Fruit fly (Drosophila melanogaster) whole organism, embryonic: ENCODE data around the gene CG31875.
A peak's percentile ranks its signal among the peaks of the same experiment; 100 is the strongest.

Experiments used
- CG10366 ChIP-seq: fragments of 200-800 bp; sonication (Bioruptor generic); IDR thresholded peaks from 2 replicates; pipeline ENCODE4 v1.3.6; 2022; ENCODE audit warnings: missing biosample characterization, missing genetic modification characterization
- CG10654 ChIP-seq: fragments of 200-800 bp; sonication (Bioruptor generic); optimal IDR thresholded peaks from 2 replicates; lab custom pipeline; 2016; ENCODE audit warnings: missing biosample characterization, missing genetic modification characterization
- CG11456 ChIP-seq: fragments of 200-800 bp; sonication (Bioruptor generic); IDR thresholded peaks from 3 replicates; pipeline ENCODE4 v1.3.6; 2022; ENCODE audit warnings: missing biosample characterization, missing genetic modification characterization
- CG11695 ChIP-seq: fragments of 200-800 bp; sonication (Bioruptor generic); IDR thresholded peaks from 3 replicates; pipeline ENCODE4 v1.3.6; 2022; ENCODE audit warnings: missing biosample characterization, missing genetic modification characterization
- CG12236 ChIP-seq: fragments of 200-800 bp; sonication (Bioruptor generic); optimal IDR thresholded peaks from 2 replicates; lab custom pipeline; 2016; ENCODE audit warnings: missing biosample characterization, missing genetic modification characterization
- CG12299 ChIP-seq: fragments of 200-800 bp; sonication (Bioruptor generic); optimal IDR thresholded peaks from 2 replicates; lab custom pipeline; 2018; ENCODE audit warnings: missing biosample characterization, mild to moderate bottlenecking, missing genetic modification characterization
- CG12659 ChIP-seq: fragments of 200-800 bp; sonication (Bioruptor generic); optimal IDR thresholded peaks from 3 replicates; lab custom pipeline; 2017; ENCODE audit warnings: mild to moderate bottlenecking, missing biosample characterization, missing genetic modification reagents, missing genetic modification characterization
- CG13775 ChIP-seq: fragments of 200-800 bp; sonication (Bioruptor generic); optimal IDR thresholded peaks from 3 replicates; lab custom pipeline; 2017; ENCODE audit warnings: missing biosample characterization, mild to moderate bottlenecking, missing genetic modification characterization
- CG15514 ChIP-seq: fragments of 200-800 bp; sonication (Bioruptor generic); optimal IDR thresholded peaks from 3 replicates; lab custom pipeline; 2017; ENCODE audit warnings: missing biosample characterization, missing genetic modification characterization, mild to moderate bottlenecking, moderate library complexity, missing genetic modification reagents
- CG1602 ChIP-seq: fragments of 200-800 bp; sonication (Bioruptor generic); optimal IDR thresholded peaks from 3 replicates; lab custom pipeline; 2016; ENCODE audit warnings: missing biosample characterization, missing genetic modification characterization
- CG17385 ChIP-seq: fragments of 200-800 bp; sonication (Bioruptor generic); optimal IDR thresholded peaks from 3 replicates; lab custom pipeline; 2018; ENCODE audit warnings: missing biosample characterization, mild to moderate bottlenecking, missing genetic modification characterization
- CG17612 ChIP-seq: fragments of 200-800 bp; sonication (Bioruptor generic); IDR thresholded peaks from 2 replicates; pipeline ENCODE4 v1.3.6; 2022; ENCODE audit warnings: missing biosample characterization, missing genetic modification characterization
- CG2129 ChIP-seq: fragments of 200-800 bp; sonication (Bioruptor generic); IDR thresholded peaks from 2 replicates; pipeline ENCODE4 v1.3.6; 2022; ENCODE audit warnings: missing biosample characterization, missing genetic modification characterization; ENCODE audit not compliant: partially characterized antibody
- CG3847 ChIP-seq: fragments of 200-800 bp; sonication (Bioruptor generic); IDR thresholded peaks from 2 replicates; pipeline ENCODE4 v1.3.6; 2022; ENCODE audit warnings: missing biosample characterization, missing genetic modification characterization
- CG3995 ChIP-seq: fragments of 200-800 bp; sonication (Bioruptor generic); optimal IDR thresholded peaks from 3 replicates; lab custom pipeline; 2016; ENCODE audit warnings: missing biosample characterization, missing genetic modification characterization
- CG4404 ChIP-seq: fragments of 200-800 bp; sonication (Bioruptor generic); IDR thresholded peaks from 2 replicates; pipeline ENCODE4 v1.3.6; 2022; ENCODE audit warnings: missing biosample characterization, missing genetic modification characterization
- CG6654 ChIP-seq: fragments of 200-800 bp; sonication (Bioruptor generic); optimal IDR thresholded peaks from 2 replicates; lab custom pipeline; 2017; ENCODE audit warnings: missing biosample characterization, mild to moderate bottlenecking, missing genetic modification characterization
- CG6689 ChIP-seq: fragments of 200-800 bp; sonication (Bioruptor generic); IDR thresholded peaks from 2 replicates; pipeline ENCODE4 v1.3.6; 2022; ENCODE audit warnings: missing biosample characterization, missing genetic modification characterization
- CG9609 ChIP-seq: fragments of 200-800 bp; sonication (Bioruptor generic); optimal IDR thresholded peaks from 3 replicates; lab custom pipeline; 2016; ENCODE audit warnings: missing biosample characterization, missing genetic modification characterization
- CG9797 ChIP-seq: fragments of 200-800 bp; sonication (Bioruptor generic); optimal IDR thresholded peaks from 3 replicates; lab custom pipeline; 2018; ENCODE audit warnings: missing biosample characterization, mild to moderate bottlenecking, missing genetic modification characterization
- CHES-1-like ChIP-seq: fragments of 200-800 bp; sonication (Bioruptor generic); optimal IDR thresholded peaks from 2 replicates; lab custom pipeline; 2016; ENCODE audit warnings: missing biosample characterization, missing genetic modification characterization
- CrebB ChIP-seq: fragments of 200-800 bp; sonication (Bioruptor generic); optimal IDR thresholded peaks from 3 replicates; lab custom pipeline; 2018; ENCODE audit warnings: missing biosample characterization, mild to moderate bottlenecking, missing genetic modification characterization
- D19A ChIP-seq: fragments of 200-800 bp; optimal IDR thresholded peaks from 3 replicates; lab custom pipeline; 2019; ENCODE audit warnings: missing biosample characterization, mild to moderate bottlenecking, missing genetic modification characterization, moderate library complexity
- Dfd ChIP-seq, 2 experiments: fragments of >200 bp; optimal IDR thresholded peaks; 2 replicates each; lab custom pipeline; 2017; ENCODE audit warnings: missing biosample characterization in 2 of 2, missing genetic modification characterization in 2 of 2
- Dip3 ChIP-seq: fragments of 200-800 bp; sonication (Bioruptor generic); optimal IDR thresholded peaks from 3 replicates; lab custom pipeline; 2016; ENCODE audit warnings: missing biosample characterization, missing genetic modification characterization
- Dll ChIP-seq: fragments of 200-800 bp; sonication (Bioruptor generic); IDR thresholded peaks from 4 replicates; pipeline ENCODE4 v1.3.6; 2022; ENCODE audit warnings: missing biosample characterization, missing genetic modification characterization; ENCODE audit not compliant: partially characterized antibody
- E2f1 ChIP-seq: fragments of 200-800 bp; sonication (Bioruptor generic); IDR thresholded peaks from 2 replicates; pipeline ENCODE4 v1.3.6; 2022; ENCODE audit warnings: missing biosample characterization, missing genetic modification characterization
- Ets65A ChIP-seq: fragments of 200-800 bp; sonication (Bioruptor generic); peaks from one replicate; lab custom pipeline; 2016; ENCODE audit warnings: missing biosample characterization, missing genetic modification characterization
- Hr39 ChIP-seq: fragments of >200 bp; optimal IDR thresholded peaks from 2 replicates; lab custom pipeline; 2017
- Jarid2 ChIP-seq: fragments of 200-800 bp; sonication (Bioruptor generic); optimal IDR thresholded peaks from 3 replicates; lab custom pipeline; 2017; ENCODE audit warnings: mild to moderate bottlenecking, missing biosample characterization, missing genetic modification reagents, missing genetic modification characterization
- MESR4 ChIP-seq: fragments of 200-800 bp; sonication (Bioruptor generic); optimal IDR thresholded peaks from 2 replicates; lab custom pipeline; 2018; ENCODE audit warnings: missing biosample characterization, mild to moderate bottlenecking, missing genetic modification characterization, moderate library complexity
- Mrtf ChIP-seq: fragments of 200-800 bp; sonication (Bioruptor generic); IDR thresholded peaks from 3 replicates; pipeline ENCODE4 v1.3.6; 2022; ENCODE audit warnings: missing biosample characterization, missing genetic modification characterization
- Sry-β ChIP-seq: fragments of 200-800 bp; sonication (Bioruptor generic); optimal IDR thresholded peaks from 2 replicates; lab custom pipeline; 2018; ENCODE audit warnings: missing biosample characterization, mild to moderate bottlenecking, missing genetic modification characterization, moderate library complexity
- ato ChIP-seq: fragments of 200-800 bp; sonication (Bioruptor generic); IDR thresholded peaks from 2 replicates; pipeline ENCODE4 v1.3.6; 2022; ENCODE audit warnings: missing biosample characterization, missing genetic modification characterization; ENCODE audit not compliant: partially characterized antibody
- dimm ChIP-seq: fragments of 200-800 bp; sonication (Bioruptor generic); IDR thresholded peaks from 2 replicates; pipeline ENCODE4 v1.3.6; 2022; ENCODE audit warnings: missing biosample characterization, missing genetic modification characterization
- fru ChIP-seq: fragments of >200 bp; optimal IDR thresholded peaks from 2 replicates; lab custom pipeline; 2017
- gce ChIP-seq: fragments of 200-800 bp; sonication (Bioruptor generic); IDR thresholded peaks from 3 replicates; pipeline ENCODE4 v1.3.6; 2022; ENCODE audit warnings: missing biosample characterization, missing genetic modification characterization
- gem ChIP-seq: fragments of 200-800 bp; sonication (Bioruptor generic); optimal IDR thresholded peaks from 2 replicates; lab custom pipeline; 2019; ENCODE audit warnings: missing biosample characterization, mild to moderate bottlenecking, missing genetic modification characterization, moderate library complexity
- jigr1 ChIP-seq: fragments of 200-800 bp; sonication (Bioruptor generic); IDR thresholded peaks from 3 replicates; pipeline ENCODE4 v1.3.6; 2022; ENCODE audit warnings: missing biosample characterization, missing genetic modification characterization
- ken ChIP-seq: fragments of 200-800 bp; sonication (Bioruptor generic); IDR thresholded peaks from 3 replicates; pipeline ENCODE4 v1.3.6; 2022; ENCODE audit warnings: missing biosample characterization, missing genetic modification characterization
- mirr ChIP-seq: fragments of 200-800 bp; sonication (Bioruptor generic); optimal IDR thresholded peaks from 3 replicates; lab custom pipeline; 2018; ENCODE audit warnings: missing biosample characterization, mild to moderate bottlenecking, missing genetic modification characterization
- org-1 ChIP-seq: fragments of 200-800 bp; sonication (Bioruptor generic); optimal IDR thresholded peaks from 2 replicates; lab custom pipeline; 2017; ENCODE audit warnings: missing biosample characterization, missing genetic modification characterization
- otp ChIP-seq: fragments of 200-800 bp; sonication (Bioruptor generic); IDR thresholded peaks from 3 replicates; pipeline ENCODE4, ENCODE4 v1.3.6; 2022; ENCODE audit warnings: missing biosample characterization, missing genetic modification characterization
- sd ChIP-seq: fragments of 200-800 bp; sonication (Bioruptor generic); optimal IDR thresholded peaks from 3 replicates; lab custom pipeline; 2018; ENCODE audit warnings: missing biosample characterization, mild to moderate bottlenecking, missing genetic modification characterization, moderate library complexity
- sima ChIP-seq: fragments of 200-800 bp; sonication (Bioruptor generic); optimal IDR thresholded peaks from 2 replicates; lab custom pipeline; 2016; ENCODE audit warnings: missing biosample characterization, missing genetic modification characterization
- slbo ChIP-seq: fragments of 200-800 bp; sonication (Bioruptor generic); IDR thresholded peaks from 2 replicates; pipeline ENCODE4 v1.3.6; 2022; ENCODE audit warnings: missing biosample characterization, missing genetic modification characterization
- toy ChIP-seq: fragments of 200-800 bp; sonication (Bioruptor generic); IDR thresholded peaks from 2 replicates; pipeline ENCODE4 v1.3.6; 2022; ENCODE audit warnings: missing biosample characterization, missing genetic modification characterization
- trh ChIP-seq: fragments of 200-800 bp; sonication (Bioruptor generic); optimal IDR thresholded peaks from 2 replicates; lab custom pipeline; 2016; ENCODE audit warnings: missing biosample characterization, missing genetic modification characterization
- ttk ChIP-seq: fragments of 200-800 bp; sonication (Bioruptor generic); IDR thresholded peaks from 2 replicates; pipeline ENCODE4 v2.1.2; 2022; ENCODE audit warnings: missing biosample characterization, missing genetic modification characterization
- usp ChIP-seq: fragments of >200 bp; optimal IDR thresholded peaks from 2 replicates; lab custom pipeline; 2017; ENCODE audit warnings: missing biosample characterization, missing genetic modification characterization
- vfl ChIP-seq: fragments of 200-800 bp; sonication (Bioruptor generic); optimal IDR thresholded peaks from 2 replicates; lab custom pipeline; 2016; ENCODE audit warnings: missing biosample characterization, missing genetic modification characterization

Gene CG31875

DNA sequence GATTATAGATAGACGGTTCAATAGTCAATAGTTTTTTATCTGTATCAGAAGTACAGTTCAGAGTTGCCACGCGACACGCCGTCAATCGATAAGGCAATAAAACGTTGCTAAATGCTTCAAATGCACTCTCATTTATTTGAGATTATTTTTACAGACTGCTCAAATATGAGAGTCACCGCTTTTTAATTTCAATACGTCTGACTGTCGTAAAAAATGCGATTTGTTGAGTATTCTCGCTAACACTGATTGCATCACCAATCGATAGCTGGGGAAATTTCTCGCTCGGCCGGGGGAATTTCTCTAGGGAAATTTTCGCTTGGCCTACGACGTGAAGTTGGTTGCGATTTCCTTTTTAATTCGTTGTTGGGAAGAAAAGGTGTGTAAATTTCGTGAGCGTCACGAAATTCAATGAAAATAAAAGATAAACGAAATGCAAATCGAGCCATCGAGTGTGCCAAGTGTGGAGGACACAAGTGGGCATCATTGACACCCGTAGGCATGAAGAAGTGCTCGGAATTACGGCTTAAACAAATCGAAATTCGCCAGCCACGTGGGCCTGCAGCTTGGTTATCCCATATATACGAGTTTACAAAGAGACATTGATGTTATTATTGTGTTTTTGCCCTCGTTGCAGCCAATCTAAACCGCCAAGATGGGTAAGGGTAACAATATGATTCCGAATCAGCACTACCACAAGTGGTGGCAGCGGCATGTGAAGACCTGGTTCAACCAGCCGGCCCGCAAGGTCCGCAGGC, 35.4 kb downstream of the CG31875 start, which contains the start of the genes Dref and RpL13 (continued):
- peak; percentile 92 for TF ChIP-seq CG17385 (GFP tag; lab: Kevin White, UChicago)
- no peak for TF ChIP-seq fru
- peak; percentile 26; the same call in 1 of the 2 replicates for TF ChIP-seq CG4404
- TF ChIP-seq CG13775 (GFP tag; lab: Kevin White, UChicago) = peak; percentile 94
- TF ChIP-seq mirr (GFP tag; lab: Kevin White, UChicago) = peak; percentile 98
- TF ChIP-seq CrebB = peak; percentile 92
- peak; percentile 80 for TF ChIP-seq CG3847 (GFP tag; lab: Robert Waterston, UW)
- no peak for TF ChIP-seq Jarid2 (GFP tag; lab: Kevin White, UChicago)
- TF ChIP-seq Ets65A (GFP tag; lab: Kevin White, UChicago) = peak; percentile 97
- TF ChIP-seq CG6654 (GFP tag; lab: Kevin White, UChicago) = peak; percentile 64
- peak; percentile 66 for TF ChIP-seq sd (tag; lab: Kevin White, UChicago)
- TF ChIP-seq Dip3 = peak; percentile 80
- peak; percentile 95 for TF ChIP-seq CG12659 (GFP tag; lab: Kevin White, UChicago)
- TF ChIP-seq jigr1 = no peak
- TF ChIP-seq Hr39 = no peak
- TF ChIP-seq ttk (GFP tag; lab: Robert Waterston, UW) = peak; percentile 44
- TF ChIP-seq CG12299 (tag; lab: Kevin White, UChicago) = peak; percentile 91
- TF ChIP-seq CG3995 = peak; percentile 77
- peak; percentile 57 for TF ChIP-seq Sry-β (GFP tag; lab: Kevin White, UChicago)
- no peak for TF ChIP-seq Dfd (GFP tag; optimal IDR thresholded peaks at IDR 0.05; lab: Kevin White, UChicago)
- peak; percentile 65 for TF ChIP-seq sima
- peak; percentile 44; the same call in 1 of the 2 replicates for TF ChIP-seq CG6689 (GFP tag; lab: Robert Waterston, UW)
- no peak; the same call in 1 of the 2 replicates for TF ChIP-seq dimm (GFP tag; lab: Robert Waterston, UW)
- TF ChIP-seq toy (GFP tag; lab: Robert Waterston, UW) = peak; percentile 60; the same call in 1 of the 2 replicates
- peak; percentile 36 for TF ChIP-seq CG1602 (GFP tag; lab: Kevin White, UChicago)
- TF ChIP-seq CG9609 (GFP tag; lab: Kevin White, UChicago) = peak; percentile 72
- TF ChIP-seq usp (GFP tag; lab: Kevin White, UChicago) = no peak
- peak; percentile 65 for TF ChIP-seq vfl
- peak; percentile 93 for TF ChIP-seq otp
- peak; percentile 65 for TF ChIP-seq CG9797 (GFP tag; lab: Kevin White, UChicago)
- TF ChIP-seq org-1 (GFP tag; lab: Kevin White, UChicago) = peak; percentile 91
- TF ChIP-seq gce (GFP tag; lab: Robert Waterston, UW) = peak; percentile 90
- peak; percentile 68 for TF ChIP-seq CG10366 (GFP tag; lab: Robert Waterston, UW)
- TF ChIP-seq slbo (GFP tag; lab: Robert Waterston, UW) = peak; percentile 77
- TF ChIP-seq trh (GFP tag; lab: Kevin White, UChicago) = peak; percentile 64
- TF ChIP-seq E2f1 (GFP tag; lab: Robert Waterston, UW) = peak; percentile 67
- TF ChIP-seq D19A = peak; percentile 62
- TF ChIP-seq CG12236 (GFP tag; lab: Kevin White, UChicago) = peak; percentile 86
- peak; percentile 88 for TF ChIP-seq Dll (GFP tag; lab: Robert Waterston, UW)
- peak; percentile 87 for TF ChIP-seq CG11456 (GFP tag; lab: Robert Waterston, UW)
- TF ChIP-seq gem (tag; lab: Kevin White, UChicago) = peak; percentile 73
- no peak for TF ChIP-seq ato (GFP tag; lab: Robert Waterston, UW)
- TF ChIP-seq CHES-1-like (GFP tag; lab: Kevin White, UChicago) = peak; percentile 90
- TF ChIP-seq CG15514 = peak; percentile 93
- TF ChIP-seq ken (GFP tag; lab: Robert Waterston, UW) = peak; percentile 75; the same call in 2 of the 3 replicates
- peak; percentile 73; the same call in 1 of the 2 replicates for TF ChIP-seq CG17612 (GFP tag; lab: Robert Waterston, UW)
- peak; percentile 98 for TF ChIP-seq MESR4 (GFP tag; lab: Kevin White, UChicago)
- peak; percentile 79 for TF ChIP-seq CG10654 (GFP tag; lab: Kevin White, UChicago)
- peak; percentile 59; the same call in 1 of the 3 replicates for TF ChIP-seq CG11695
- peak; percentile 52; the same call in 1 of the 3 replicates for TF ChIP-seq Mrtf (GFP tag; lab: Robert Waterston, UW)
- peak; percentile 47 for TF ChIP-seq CG2129
